Worm (Caenorhabditis elegans) whole organism, early embryonic: ENCODE results near the gene Y47D7A.15.

ENCODE experiments used
- B0310.2 ChIP-seq: sonication (generic microtip); optimal IDR thresholded peaks from 2 replicates; lab custom pipeline; 2016; ENCODE audit warnings: mild to moderate bottlenecking, missing genetic modification characterization, missing compliant biosample characterization
- F13C5.2 ChIP-seq: sonication (generic microtip); optimal IDR thresholded peaks from 2 replicates; lab custom pipeline; 2017; ENCODE audit warnings: mild to moderate bottlenecking, missing genetic modification characterization, inconsistent platforms, missing compliant biosample characterization
- aly-1 ChIP-seq: sonication (generic microtip); optimal IDR thresholded peaks from 2 replicates; lab custom pipeline; 2016; ENCODE audit warnings: missing genetic modification characterization, missing compliant biosample characterization
- ama-1 ChIP-seq: fragments of 150-350 bp; optimal IDR thresholded peaks from 2 replicates; lab custom pipeline; 2014
- ceh-13 ChIP-seq: fragments of 200-800 bp; sonication (Bioruptor generic); optimal IDR thresholded peaks from 2 replicates; lab custom pipeline; 2018; ENCODE audit warnings: mild to moderate bottlenecking, missing genetic modification characterization, missing compliant biosample characterization
- ets-7 ChIP-seq: sonication (generic microtip); optimal IDR thresholded peaks from 2 replicates; lab custom pipeline; 2016; ENCODE audit warnings: missing genotype, missing genetic modification characterization, missing compliant biosample characterization
- hmg-4 ChIP-seq: fragments of 200-800 bp; sonication (Bioruptor generic); optimal IDR thresholded peaks from 2 replicates; lab custom pipeline; 2018; ENCODE audit warnings: mild to moderate bottlenecking, missing genetic modification characterization, missing compliant biosample characterization
- hnd-1 ChIP-seq: sonication (generic microtip); optimal IDR thresholded peaks from 2 replicates; lab custom pipeline; 2016; ENCODE audit warnings: missing genetic modification characterization, missing compliant biosample characterization
- pes-1 ChIP-seq: fragments of 200-800 bp; sonication (Bioruptor generic); IDR thresholded peaks from 2 replicates; pipeline ENCODE4 v1.3.6; 2022; ENCODE audit warnings: missing genetic modification reagents, missing genetic modification characterization, missing compliant biosample characterization
- scrt-1 ChIP-seq: fragments of 200-800 bp; sonication (Bioruptor generic); IDR thresholded peaks from 2 replicates; pipeline ENCODE4 v1.3.6; 2022; ENCODE audit warnings: missing genetic modification characterization, missing compliant biosample characterization
- sea-1 ChIP-seq: fragments of 200-800 bp; sonication (Bioruptor generic); conservative IDR thresholded peaks from 2 replicates; pipeline ENCODE4 v1.3.6; 2022; ENCODE audit warnings: missing genetic modification characterization, missing compliant biosample characterization

DNA sequence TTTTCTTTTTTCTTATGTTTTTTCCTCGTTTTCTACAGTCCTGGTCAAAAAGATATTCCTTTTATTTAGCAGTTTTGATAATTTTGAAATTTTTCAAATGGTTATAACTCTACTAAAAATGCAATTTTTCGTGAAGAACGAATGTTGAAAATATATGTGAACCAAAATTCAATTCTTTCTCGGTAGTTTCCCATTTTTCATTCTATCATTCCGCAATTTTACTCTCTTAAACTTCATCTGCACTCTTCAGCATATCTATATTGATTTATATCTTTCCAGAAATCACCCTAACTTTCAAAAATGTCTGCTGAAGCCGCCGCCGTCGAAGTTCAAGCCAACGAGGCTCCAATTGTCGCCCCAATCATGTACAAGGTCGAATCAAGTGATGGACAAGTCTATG lies 10.9 kb downstream of the Y47D7A.15 start, which contains the start of gene skr-7:
- TF ChIP-seq ama-1 (lab: Kevin White, UChicago) (no peak), hmg-4 (GFP tag; lab: Kevin White, UChicago) (no peak), sea-1 (GFP tag; lab: Robert Waterston, UW) (no peak), ets-7 (no peak), pes-1 (GFP tag; lab: Robert Waterston, UW) (no peak), aly-1 (tag; lab: Kevin White, UChicago) (no peak), hnd-1 (tag; lab: Kevin White, UChicago) (no peak), B0310.2 (tag; lab: Kevin White, UChicago) (no peak), F13C5.2 (tag; lab: Kevin White, UChicago) (no peak), ceh-13 (GFP tag; lab: Kevin White, UChicago) (no peak), scrt-1 (GFP tag; lab: Robert Waterston, UW) (no peak)
